Fruit fly (Drosophila melanogaster): ENCODE data around the gene CG12237.
A peak's percentile ranks its signal among the peaks of the same experiment; 100 is the strongest.

Gene CG12237

dm6 chrX:19668405-19668804 is 25.7 kb upstream of the CG12237 start (continued):
- TF ChIP-seq Hr51 (GFP tag; optimal IDR thresholded peaks at IDR 0.05) = peak; percentile 93 to 96
- TF ChIP-seq btn (GFP tag; optimal IDR thresholded peaks at IDR 0.05) = peak; percentile 89
- peak; percentile 98 for TF ChIP-seq CG16815 (GFP tag; optimal IDR thresholded peaks at IDR 0.05)
- peak; percentile 89 for TF ChIP-seq Ets97D (GFP tag; optimal IDR thresholded peaks at IDR 0.05)
- peak; percentile 68 for TF ChIP-seq Sry-δ (GFP tag; optimal IDR thresholded peaks at IDR 0.05)
- TF ChIP-seq ro (GFP tag; IDR thresholded peaks at IDR 0.05) = peak; percentile 86
- TF ChIP-seq h (optimal IDR thresholded peaks at IDR 0.05) = no peak
- TF ChIP-seq sisA (GFP tag; IDR thresholded peaks at IDR 0.05) = peak; percentile 95
- TF ChIP-seq HmgZ (tag; optimal IDR thresholded peaks at IDR 0.05) = peak; percentile 98
- no peak for TF ChIP-seq CG8478 (optimal IDR thresholded peaks at IDR 0.05)
- peak; percentile 97 for TF ChIP-seq tx (GFP tag; optimal IDR thresholded peaks at IDR 0.05)
- TF ChIP-seq hth (optimal IDR thresholded peaks at IDR 0.05) = no peak
- peak; percentile 97 for TF ChIP-seq CG15269 (tag; optimal IDR thresholded peaks at IDR 0.05)
- TF ChIP-seq Dref (GFP tag; IDR thresholded peaks at IDR 0.05) = peak; percentile 39
- no peak for TF ChIP-seq D (optimal IDR thresholded peaks at IDR 0.05)
- TF ChIP-seq D (GFP tag; optimal IDR thresholded peaks at IDR 0.05) = peak; percentile 90
- TF ChIP-seq CG3847 (GFP tag; IDR thresholded peaks at IDR 0.05) = peak; percentile 95
- peak; percentile 86 for TF ChIP-seq CG7372 (GFP tag; IDR thresholded peaks at IDR 0.05)
- TF ChIP-seq CG18262 (tag; optimal IDR thresholded peaks at IDR 0.05) = peak; percentile 93
- TF ChIP-seq sr (GFP tag; IDR thresholded peaks at IDR 0.05) = peak; percentile 78
- TF ChIP-seq CG17568 (GFP tag; optimal IDR thresholded peaks at IDR 0.05) = no peak
- peak; percentile 96 for TF ChIP-seq CG1602 (GFP tag; optimal IDR thresholded peaks at IDR 0.05)
- TF ChIP-seq en (GFP tag; optimal IDR thresholded peaks at IDR 0.05) = peak; percentile 96
- TF ChIP-seq CG6813 (GFP tag; optimal IDR thresholded peaks at IDR 0.05) = peak; percentile 92
- TF ChIP-seq MBD-R2 (GFP tag; IDR thresholded peaks at IDR 0.05) = peak; percentile 83
- TF ChIP-seq danr (GFP tag; IDR thresholded peaks at IDR 0.05) = peak; percentile 86
- TF ChIP-seq Pdp1 (GFP tag; optimal IDR thresholded peaks at IDR 0.05) = peak; percentile 96 to 98
- peak; percentile 68 for TF ChIP-seq Adf1 (GFP tag; IDR thresholded peaks at IDR 0.05)
- no peak for TF ChIP-seq pan (optimal IDR thresholded peaks at IDR 0.05)
- peak in 1 of 2 experiments; percentile 92 for TF ChIP-seq pan (GFP tag; optimal IDR thresholded peaks at IDR 0.05 in 1 of 2, IDR thresholded peaks at IDR 0.05 in 1 of 2)
- peak; percentile 92 for TF ChIP-seq ewg (GFP tag; optimal IDR thresholded peaks at IDR 0.05)
- peak; percentile 95 for TF ChIP-seq CG11504 (tag; optimal IDR thresholded peaks at IDR 0.05)
- TF ChIP-seq CG32772 (GFP tag; IDR thresholded peaks at IDR 0.05) = peak; percentile 91
- peak; percentile 90 for TF ChIP-seq B-H2 (GFP tag; optimal IDR thresholded peaks at IDR 0.05)
- peak; percentile 95 for TF ChIP-seq sob (GFP tag; IDR thresholded peaks at IDR 0.05)
- TF ChIP-seq CG12769 (tag; optimal IDR thresholded peaks at IDR 0.05) = peak; percentile 98
- TF ChIP-seq Sox102F (GFP tag; optimal IDR thresholded peaks at IDR 0.05) = peak; percentile 95
- TF ChIP-seq Lpt (GFP tag; optimal IDR thresholded peaks at IDR 0.05) = no peak
- TF ChIP-seq sd (tag; optimal IDR thresholded peaks at IDR 0.05) = peak; percentile 99
- TF ChIP-seq kah (GFP tag; optimal IDR thresholded peaks at IDR 0.05) = peak; percentile 78
- peak; percentile 93 for TF ChIP-seq Aef1 (GFP tag; IDR thresholded peaks at IDR 0.05)
- peak; percentile 95 for TF ChIP-seq dysf (GFP tag; IDR thresholded peaks at IDR 0.05)
- TF ChIP-seq bab2 (GFP tag; optimal IDR thresholded peaks at IDR 0.05) = peak; percentile 98
- TF ChIP-seq Dfd (GFP tag; optimal IDR thresholded peaks at IDR 0.05) = no peak
- peak; percentile 72; the same call in 1 of the 2 replicates for TF ChIP-seq toy (GFP tag; IDR thresholded peaks at IDR 0.05)
- peak; percentile 97 for TF ChIP-seq CG13624 (GFP tag; optimal IDR thresholded peaks at IDR 0.05)
- peak; percentile 97 for TF ChIP-seq NC2α (GFP tag; optimal IDR thresholded peaks at IDR 0.05)
- no peak for TF ChIP-seq cg (GFP tag; optimal IDR thresholded peaks at IDR 0.05)
- TF ChIP-seq BtbVII (GFP tag; optimal IDR thresholded peaks at IDR 0.05) = peak; percentile 84
- peak; percentile 77 for TF ChIP-seq ham (GFP tag; IDR thresholded peaks at IDR 0.05)
- peak; percentile 94 for TF ChIP-seq salm (tag; optimal IDR thresholded peaks at IDR 0.05)
- TF ChIP-seq CG5180 (GFP tag; optimal IDR thresholded peaks at IDR 0.05) = peak; percentile 74
- peak; percentile 78 for TF ChIP-seq sqz (GFP tag; optimal IDR thresholded peaks at IDR 0.05)

Data from whole organism, embryonic.